Fruit fly (Drosophila melanogaster): Measurements from ENCODE around the gene dpr14.

dpr14 gene

DNA sequence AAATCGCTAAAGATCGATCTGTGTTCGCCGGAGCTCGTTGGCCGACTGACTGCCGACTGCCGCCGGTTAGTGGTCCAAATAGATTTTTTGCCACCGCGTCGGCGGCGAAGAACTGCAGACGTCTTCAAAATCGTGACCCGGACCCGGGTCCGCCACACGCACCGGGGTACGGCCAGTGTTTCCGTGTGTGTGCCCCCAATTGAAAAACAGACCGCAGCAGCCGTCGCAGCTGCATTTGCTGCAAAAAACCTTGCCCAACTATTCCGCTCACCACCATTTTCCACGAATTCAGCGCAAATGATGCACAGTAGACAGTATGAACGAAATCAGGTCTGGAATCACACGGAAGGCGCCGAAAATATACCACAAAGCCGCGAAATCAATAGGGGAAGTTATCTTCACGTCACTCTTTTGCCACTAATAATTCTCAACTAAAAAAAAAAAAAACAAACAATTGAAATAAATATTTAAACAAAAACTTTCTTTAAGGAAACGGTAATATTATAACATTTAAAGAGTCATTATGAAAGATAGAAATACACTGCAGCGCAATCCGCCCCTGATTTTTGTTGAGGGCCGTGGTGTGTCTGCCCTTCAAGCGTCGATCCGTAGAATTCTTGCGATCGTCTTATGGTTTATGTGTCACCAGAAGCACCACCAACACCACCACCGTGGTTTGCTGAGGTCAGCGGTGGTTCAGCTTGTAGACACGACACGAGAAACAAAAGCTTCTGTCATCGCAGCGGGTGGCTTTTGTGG lies 34.7 kb downstream of the dpr14 start, which contains the start of gene dec:
Gene dec, minus strand, starts transcription at position 51 of the 759 bp plus-strand sequence.
- TF ChIP-seq CG13204 (GFP tag; optimal IDR thresholded peaks at IDR 0.05) (no peak), fd96Ca (GFP tag; IDR thresholded peaks at IDR 0.05) (no peak), gl (tag; optimal IDR thresholded peaks at IDR 0.05) (no peak), Pif1A (GFP tag; optimal IDR thresholded peaks at IDR 0.05) (no peak), EcR (GFP tag; optimal IDR thresholded peaks at IDR 0.05) (no peak), D1 (tag; optimal IDR thresholded peaks at IDR 0.05) (no peak), CG32121 (GFP tag; IDR thresholded peaks at IDR 0.05) (no peak), CG17806 (tag; optimal IDR thresholded peaks at IDR 0.05) (no peak), rn (GFP tag; IDR thresholded peaks at IDR 0.05) (no peak), CG9948 (tag; optimal IDR thresholded peaks at IDR 0.05) (no peak), Pif1B (GFP tag; optimal IDR thresholded peaks at IDR 0.05) (no peak), CG10348 (GFP tag; IDR thresholded peaks at IDR 0.05) (no peak), Ets98B (GFP tag; IDR thresholded peaks at IDR 0.05) (no peak), CG12605 (GFP tag; IDR thresholded peaks at IDR 0.05) (no peak), CG8301 (tag; optimal IDR thresholded peaks at IDR 0.05) (no peak), CG15710 (tag; optimal IDR thresholded peaks at IDR 0.05) (no peak), Snoo (tag; optimal IDR thresholded peaks at IDR 0.05) (no peak), CG34367 (tag; optimal IDR thresholded peaks at IDR 0.05) (no peak)

DNA sequence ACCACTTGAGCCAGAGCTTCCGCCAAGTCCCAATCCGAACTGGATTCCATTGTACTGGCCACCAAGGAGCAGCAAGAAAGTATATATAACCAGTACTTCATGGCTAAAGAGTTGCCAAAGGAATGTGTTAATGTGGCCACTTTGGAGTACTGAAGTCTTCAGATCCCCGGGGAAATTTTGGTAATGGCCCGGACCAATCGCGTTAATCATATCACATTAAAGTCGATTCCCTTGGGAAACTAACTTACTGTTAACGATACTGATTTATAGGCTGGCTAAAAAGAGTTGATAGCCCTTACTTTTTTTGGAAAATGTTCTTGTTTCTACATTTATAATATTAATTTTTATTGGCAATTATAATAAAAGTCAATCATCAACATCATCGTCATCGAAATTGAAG lies 41.2 kb downstream of the dpr14 start, which contains the start of gene Ir7b:
Gene Ir7b, minus strand, starts transcription at position 101 of the 400 bp plus-strand sequence.
- TF ChIP-seq fd96Ca (GFP tag; IDR thresholded peaks at IDR 0.05) (no peak), CG8301 (tag; optimal IDR thresholded peaks at IDR 0.05) (no peak), CG15710 (tag; optimal IDR thresholded peaks at IDR 0.05) (no peak), gl (tag; optimal IDR thresholded peaks at IDR 0.05) (no peak)

DNA sequence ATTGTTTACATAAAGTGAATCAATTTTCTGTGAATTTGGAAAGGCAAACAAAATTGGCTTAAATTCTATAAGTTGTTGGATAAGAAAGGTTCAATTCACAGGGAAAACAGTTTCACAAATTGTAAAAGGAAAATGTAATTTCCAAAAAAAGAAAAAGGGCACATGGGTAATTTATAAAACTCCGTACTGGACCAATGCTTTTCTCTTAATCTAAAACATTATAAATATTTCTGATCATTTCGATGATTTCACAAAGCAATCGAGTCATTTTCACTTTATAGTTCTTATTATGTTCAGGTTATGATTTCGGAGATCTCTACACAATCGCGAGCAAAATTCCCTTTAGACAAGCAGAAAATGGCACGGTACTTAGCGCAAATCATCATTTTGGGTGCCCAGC lies 50.2 kb downstream of the dpr14 start, which contains the start of gene CG1409:
Gene CG1409, plus strand, starts transcription at position 301 of the 400 bp plus-strand sequence.
- no peak for TF ChIP-seq Pif1A (GFP tag; optimal IDR thresholded peaks at IDR 0.05)
- no peak for TF ChIP-seq EcR (GFP tag; optimal IDR thresholded peaks at IDR 0.05)
- TF ChIP-seq CG14655 (GFP tag; optimal IDR thresholded peaks at IDR 0.05): no peak
- no peak for TF ChIP-seq gl (tag; optimal IDR thresholded peaks at IDR 0.05)
- TF ChIP-seq Snoo (tag; optimal IDR thresholded peaks at IDR 0.05): no peak
- TF ChIP-seq Pif1B (GFP tag; optimal IDR thresholded peaks at IDR 0.05): no peak
- no peak for TF ChIP-seq CG13204 (GFP tag; optimal IDR thresholded peaks at IDR 0.05)
- no peak for TF ChIP-seq CG9948 (tag; optimal IDR thresholded peaks at IDR 0.05)
- TF ChIP-seq CG17806 (tag; optimal IDR thresholded peaks at IDR 0.05): no peak
- no peak for TF ChIP-seq CG4496 (GFP tag; IDR thresholded peaks at IDR 0.05)
- no peak for TF ChIP-seq CG15710 (tag; optimal IDR thresholded peaks at IDR 0.05)

DNA sequence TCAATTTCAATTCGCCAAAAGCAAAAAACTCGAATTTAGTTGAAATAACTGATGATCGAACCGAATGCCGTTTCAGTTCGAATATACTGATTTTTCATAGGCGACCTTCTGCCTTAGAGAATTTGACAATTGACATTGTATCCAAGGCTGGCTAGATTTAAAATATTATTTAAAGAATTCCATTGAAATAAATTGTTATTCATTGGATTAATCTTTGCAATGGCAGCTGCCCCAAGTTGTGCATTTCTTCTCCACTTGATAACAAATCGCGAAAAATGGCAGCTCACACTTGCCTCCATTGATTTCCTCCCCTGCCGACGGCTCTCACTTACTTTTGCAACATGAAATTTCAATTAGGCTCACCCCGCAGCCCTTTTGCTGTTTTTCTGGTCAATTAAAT lies 53.9 kb downstream of the dpr14 start, which contains the start of gene CG10920:
Gene CG10920, minus strand, starts transcription at position 101 of the 400 bp plus-strand sequence.
- TF ChIP-seq D1 (tag; optimal IDR thresholded peaks at IDR 0.05): no peak
- TF ChIP-seq CG8301 (tag; optimal IDR thresholded peaks at IDR 0.05): no peak
- no peak for TF ChIP-seq CG17806 (tag; optimal IDR thresholded peaks at IDR 0.05)
- TF ChIP-seq CG4496 (GFP tag; IDR thresholded peaks at IDR 0.05): no peak

All from whole organism, pupa.